Worm (Caenorhabditis elegans) whole organism, L3 larva: ENCODE data around the gene F17E9.4.

ENCODE experiments used
- ZK546.5 ChIP-seq: sonication (generic microtip); optimal IDR thresholded peaks from 2 replicates; lab custom pipeline; 2017; ENCODE audit warnings: missing biosample characterization, missing genetic modification characterization
- ama-1 ChIP-seq: fragments of 150-350 bp; optimal IDR thresholded peaks from 2 replicates; lab custom pipeline; 2018
- ceh-28 ChIP-seq: fragments of 150-350 bp; optimal IDR thresholded peaks from 2 replicates; lab custom pipeline; 2014; ENCODE audit warnings: missing biosample characterization, missing genetic modification reagents, missing genetic modification characterization
- egl-27 ChIP-seq: sonication (generic microtip); optimal IDR thresholded peaks from 4 replicates; lab custom pipeline; 2017; ENCODE audit warnings: missing biosample characterization, missing genetic modification reagents, missing genetic modification characterization
- egl-5 ChIP-seq: fragments of 150-350 bp; optimal IDR thresholded peaks from 2 replicates; lab custom pipeline; 2017; ENCODE audit warnings: missing biosample characterization, missing genetic modification reagents, missing genetic modification characterization, inconsistent platforms
- elt-1 ChIP-seq: fragments of 150-350 bp; optimal IDR thresholded peaks from 2 replicates; lab custom pipeline; 2014; ENCODE audit warnings: missing biosample characterization, missing genetic modification characterization
- elt-2 ChIP-seq: sonication (generic microtip); optimal IDR thresholded peaks from 2 replicates; lab custom pipeline; 2016; ENCODE audit warnings: missing genetic modification reagents, mild to moderate bottlenecking, missing genetic modification characterization, missing compliant biosample characterization
- elt-3 ChIP-seq, 3 experiments: fragments of 150-350 bp in 1 of 3; sonication (generic microtip) in 2 of 3; optimal IDR thresholded peaks; 2 replicates in 2 of 3; 4 replicates in 1 of 3; lab custom pipeline; 2014 to 2017; ENCODE audit warnings: missing biosample characterization in 3 of 3, missing genetic modification characterization in 3 of 3
- eor-1 ChIP-seq, 2 experiments: fragments of 150-350 bp; optimal IDR thresholded peaks; 2 replicates each; lab custom pipeline; 2014 to 2018; ENCODE audit warnings: missing biosample characterization in 2 of 2, missing genetic modification characterization in 2 of 2
- fkh-10 ChIP-seq: sonication (generic microtip); optimal IDR thresholded peaks from 2 replicates; lab custom pipeline; 2017; ENCODE audit warnings: missing biosample characterization, missing genetic modification reagents, missing genetic modification characterization
- fkh-2 ChIP-seq: fragments of 150-350 bp; optimal IDR thresholded peaks from 2 replicates; lab custom pipeline; 2014; ENCODE audit warnings: missing biosample characterization, missing genetic modification reagents, missing genetic modification characterization
- fos-1 ChIP-seq: fragments of 150-350 bp; optimal IDR thresholded peaks from 2 replicates; lab custom pipeline; 2014; ENCODE audit warnings: missing biosample characterization, missing genetic modification characterization
- hmg-11 ChIP-seq: sonication (generic microtip); optimal IDR thresholded peaks from 2 replicates; lab custom pipeline; 2016; ENCODE audit warnings: missing genetic modification characterization, missing compliant biosample characterization
- lin-15B ChIP-seq: fragments of 150-350 bp; optimal IDR thresholded peaks from 2 replicates; lab custom pipeline; 2014; ENCODE audit warnings: missing biosample characterization, missing genetic modification characterization
- lin-39 ChIP-seq: fragments of 150-350 bp; optimal IDR thresholded peaks from 2 replicates; lab custom pipeline; 2018; ENCODE audit warnings: missing biosample characterization, missing genetic modification reagents, missing genetic modification characterization
- lsy-12 ChIP-seq: sonication (generic microtip); optimal IDR thresholded peaks from 2 replicates; lab custom pipeline; 2016; ENCODE audit warnings: mild to moderate bottlenecking, missing genetic modification characterization, missing compliant biosample characterization
- mdl-1 ChIP-seq: fragments of 150-350 bp; optimal IDR thresholded peaks from 2 replicates; lab custom pipeline; 2014; ENCODE audit warnings: missing biosample characterization, missing genetic modification characterization
- nfya-1 ChIP-seq: sonication (generic microtip); optimal IDR thresholded peaks from 2 replicates; lab custom pipeline; 2017; ENCODE audit warnings: missing genetic modification characterization, mild to moderate bottlenecking, missing compliant biosample characterization, antibody characterized with exemption, moderate library complexity; ENCODE audit not compliant: insufficient read depth
- nhr-11 ChIP-seq: fragments of 150-350 bp; optimal IDR thresholded peaks from 2 replicates; lab custom pipeline; 2014; ENCODE audit warnings: missing biosample characterization, missing genetic modification characterization
- nhr-12 ChIP-seq: fragments of 150-350 bp; optimal IDR thresholded peaks from 2 replicates; lab custom pipeline; 2014; ENCODE audit warnings: missing biosample characterization, missing genetic modification characterization
- nhr-23 ChIP-seq: fragments of 150-350 bp; optimal IDR thresholded peaks from 2 replicates; lab custom pipeline; 2014; ENCODE audit warnings: missing biosample characterization, missing genetic modification reagents, missing genetic modification characterization
- nhr-237 ChIP-seq: fragments of 150-350 bp; optimal IDR thresholded peaks from 2 replicates; lab custom pipeline; 2014; ENCODE audit warnings: missing biosample characterization, missing genetic modification characterization
- nhr-25 ChIP-seq: sonication (generic microtip); optimal IDR thresholded peaks from 2 replicates; lab custom pipeline; 2017; ENCODE audit warnings: missing biosample characterization, missing genetic modification characterization
- nhr-28 ChIP-seq: fragments of 150-350 bp; optimal IDR thresholded peaks from 2 replicates; lab custom pipeline; 2014; ENCODE audit warnings: missing biosample characterization, missing genetic modification characterization
- nhr-43 ChIP-seq: sonication (generic microtip); optimal IDR thresholded peaks from 2 replicates; lab custom pipeline; 2016; ENCODE audit warnings: mild to moderate bottlenecking, missing genetic modification characterization, missing compliant biosample characterization; ENCODE audit not compliant: poor library complexity, severe bottlenecking
- nhr-76 ChIP-seq: fragments of 150-350 bp; sonication (generic microtip); optimal IDR thresholded peaks from 5 replicates; lab custom pipeline; 2014; ENCODE audit warnings: missing biosample characterization, missing genetic modification characterization
- nhr-77 ChIP-seq: fragments of 150-350 bp; optimal IDR thresholded peaks from 2 replicates; lab custom pipeline; 2014; ENCODE audit warnings: missing biosample characterization, missing genetic modification characterization
- pha-4 ChIP-seq: fragments of 150-350 bp; optimal IDR thresholded peaks from 2 replicates; lab custom pipeline; 2014; ENCODE audit warnings: missing biosample characterization, missing genetic modification reagents, missing genetic modification characterization
- sea-2 ChIP-seq: fragments of 150-350 bp; sonication (generic microtip); optimal IDR thresholded peaks from 4 replicates; lab custom pipeline; 2014; ENCODE audit warnings: missing biosample characterization, missing genetic modification reagents, missing genetic modification characterization
- unc-39 ChIP-seq: sonication (generic microtip); optimal IDR thresholded peaks from 4 replicates; lab custom pipeline; 2017; ENCODE audit warnings: missing biosample characterization, missing genetic modification characterization
- ztf-11 ChIP-seq: fragments of 150-350 bp; optimal IDR thresholded peaks from 2 replicates; lab custom pipeline; 2014; ENCODE audit warnings: missing biosample characterization, missing genetic modification characterization

Gene F17E9.4

ce11 chrIV:8348073-8348472 is at the start of gene F17E9.4:
Gene F17E9.4 (plus strand): TSS chrIV:8348373.
- TF ChIP-seq nhr-23 (tag; lab: Kevin White, UChicago) (no peak), ama-1 (no peak), fos-1 (tag; lab: Kevin White, UChicago) (no peak), nhr-25 (tag; lab: Kevin White, UChicago) (no peak), sea-2 (GFP tag; lab: Kevin White, UChicago) (no peak), ztf-11 (tag; lab: Kevin White, UChicago) (no peak), ZK546.5 (tag; lab: Kevin White, UChicago) (no peak), fkh-2 (no peak)

ce11 chrIV:8299636-8300035 is 48.5 kb upstream of the F17E9.4 start, which contains the start of gene F35H10.6:
Gene F35H10.6 (plus strand): TSS chrIV:8299936.
- TF ChIP-seq nhr-28 = no peak
- no peak for TF ChIP-seq lin-39 (tag; lab: Kevin White, UChicago)
- no peak for TF ChIP-seq pha-4 (tag; lab: Kevin White, UChicago)
- TF ChIP-seq elt-1 (tag; lab: Kevin White, UChicago) = no peak
- TF ChIP-seq nhr-77 (tag; lab: Kevin White, UChicago) = no peak
- TF ChIP-seq nfya-1 (tag; lab: Kevin White, UChicago) = no peak
- TF ChIP-seq nhr-23 (tag; lab: Kevin White, UChicago) = no peak

- TF ChIP-seq nhr-12 (no peak), sea-2 (GFP tag; lab: Kevin White, UChicago) (no peak), nhr-43 (tag; lab: Kevin White, UChicago) (no peak), nhr-76 (tag; lab: Kevin White, UChicago) (no peak), fkh-10 (GFP tag; lab: Kevin White, UChicago) (no peak), nhr-25 (tag; lab: Kevin White, UChicago) (no peak), lsy-12 (tag; lab: Kevin White, UChicago) (no peak), unc-39 (tag; lab: Kevin White, UChicago) (no peak)
These were observed 47.7 kb upstream of the F17E9.4 start, which contains the start of gene F35H10.5 for ce11 chrIV:8300468-8300867. Gene F35H10.5 (plus strand): TSS chrIV:8300768.

ce11 chrIV:8301925-8302324 is 46.2 kb upstream of the F17E9.4 start:
- no peak for TF ChIP-seq lin-15B (tag; lab: Kevin White, UChicago)
- no peak for TF ChIP-seq nhr-11 (tag; lab: Kevin White, UChicago)
- TF ChIP-seq nhr-43 (tag; lab: Kevin White, UChicago) = peak; percentile 10
- TF ChIP-seq hmg-11 (tag; lab: Kevin White, UChicago) = no peak
- no peak for TF ChIP-seq mdl-1 (tag; lab: Kevin White, UChicago)
- TF ChIP-seq nhr-25 (tag; lab: Kevin White, UChicago) = peak; percentile 71
- no peak for TF ChIP-seq nhr-237 (tag; lab: Kevin White, UChicago)
- TF ChIP-seq fos-1 (tag; lab: Kevin White, UChicago) = no peak
- no peak for TF ChIP-seq ceh-28 (tag; lab: Kevin White, UChicago)
- TF ChIP-seq elt-2 = no peak
- TF ChIP-seq ZK546.5 (tag; lab: Kevin White, UChicago) = no peak
- no peak for TF ChIP-seq sea-2 (GFP tag; lab: Kevin White, UChicago)
- TF ChIP-seq egl-27 (tag; lab: Kevin White, UChicago) = no peak
- TF ChIP-seq egl-5 (tag; lab: Kevin White, UChicago) = no peak
- TF ChIP-seq eor-1 (tag; optimal IDR thresholded peaks at IDR 0.05; lab: Kevin White, UChicago) = no peak
- TF ChIP-seq nhr-23 (tag; lab: Kevin White, UChicago) = peak; percentile 16
- peak in 1 of 3 experiments; percentile 9 for TF ChIP-seq elt-3 (tag; optimal IDR thresholded peaks at IDR 0.05; lab: Kevin White, UChicago)

- TF ChIP-seq nhr-25 (tag; lab: Kevin White, UChicago) = peak; percentile 52
- TF ChIP-seq nhr-43 (tag; lab: Kevin White, UChicago) = no peak
- TF ChIP-seq elt-1 (tag; lab: Kevin White, UChicago) = peak; percentile 8
These were observed 45.5 kb upstream of the F17E9.4 start for ce11 chrIV:8302648-8303161.
